Worm (Caenorhabditis elegans) whole organism, early embryonic: ENCODE data around the gene F25E5.16.

Source experiments
- F13C5.2 ChIP-seq: sonication (generic microtip); optimal IDR thresholded peaks from 2 replicates; lab custom pipeline; 2017; ENCODE audit warnings: mild to moderate bottlenecking, missing genetic modification characterization, inconsistent platforms, missing compliant biosample characterization
- aly-1 ChIP-seq: sonication (generic microtip); optimal IDR thresholded peaks from 2 replicates; lab custom pipeline; 2016; ENCODE audit warnings: missing genetic modification characterization, missing compliant biosample characterization
- ama-1 ChIP-seq: fragments of 150-350 bp; optimal IDR thresholded peaks from 2 replicates; lab custom pipeline; 2014
- ceh-13 ChIP-seq: fragments of 200-800 bp; sonication (Bioruptor generic); optimal IDR thresholded peaks from 2 replicates; lab custom pipeline; 2018; ENCODE audit warnings: mild to moderate bottlenecking, missing genetic modification characterization, missing compliant biosample characterization
- ceh-36 ChIP-seq: sonication (generic microtip); optimal IDR thresholded peaks from 2 replicates; lab custom pipeline; 2016; ENCODE audit warnings: missing genetic modification characterization, inconsistent platforms, missing compliant biosample characterization
- ets-7 ChIP-seq: sonication (generic microtip); optimal IDR thresholded peaks from 2 replicates; lab custom pipeline; 2016; ENCODE audit warnings: missing genotype, missing genetic modification characterization, missing compliant biosample characterization
- flt-1 ChIP-seq: fragments of 200-800 bp; sonication (Bioruptor generic); IDR thresholded peaks from 2 replicates; pipeline ENCODE4 v1.3.6; 2022; ENCODE audit warnings: missing genetic modification characterization, missing compliant biosample characterization
- hmbx-1 ChIP-seq: sonication (generic microtip); optimal IDR thresholded peaks from 2 replicates; lab custom pipeline; 2016; ENCODE audit warnings: mild to moderate bottlenecking, missing genetic modification characterization, missing compliant biosample characterization
- hmg-4 ChIP-seq: fragments of 200-800 bp; sonication (Bioruptor generic); optimal IDR thresholded peaks from 2 replicates; lab custom pipeline; 2018; ENCODE audit warnings: mild to moderate bottlenecking, missing genetic modification characterization, missing compliant biosample characterization
- hnd-1 ChIP-seq: sonication (generic microtip); optimal IDR thresholded peaks from 2 replicates; lab custom pipeline; 2016; ENCODE audit warnings: missing genetic modification characterization, missing compliant biosample characterization
- scrt-1 ChIP-seq: fragments of 200-800 bp; sonication (Bioruptor generic); IDR thresholded peaks from 2 replicates; pipeline ENCODE4 v1.3.6; 2022; ENCODE audit warnings: missing genetic modification characterization, missing compliant biosample characterization
- tbx-11 ChIP-seq: fragments of 200-800 bp; sonication (Bioruptor generic); IDR thresholded peaks from 2 replicates; pipeline ENCODE4 v1.3.6; 2022; ENCODE audit warnings: missing genetic modification characterization, missing compliant biosample characterization
- tra-4 ChIP-seq: sonication (generic microtip); optimal IDR thresholded peaks from 2 replicates; lab custom pipeline; 2017; ENCODE audit warnings: missing genetic modification characterization, missing compliant biosample characterization

The F25E5.16 gene

ce11 chrV:7485000-7485399 lies 46.9 kb downstream of the F25E5.16 start, which contains the start of gene srbc-8:
Gene srbc-8, minus strand, starts transcription at chrV:7485100.
- TF ChIP-seq ama-1 (lab: Kevin White, UChicago): no peak
- TF ChIP-seq ceh-13: no peak
- no peak for TF ChIP-seq scrt-1 (GFP tag; lab: Robert Waterston, UW)
- TF ChIP-seq tra-4 (tag; lab: Kevin White, UChicago): no peak
- no peak for TF ChIP-seq aly-1 (tag; lab: Kevin White, UChicago)
- no peak for TF ChIP-seq ceh-36 (tag; lab: Kevin White, UChicago)
- TF ChIP-seq hmg-4 (GFP tag; lab: Kevin White, UChicago): no peak
- no peak for TF ChIP-seq ets-7
- no peak for TF ChIP-seq hmbx-1 (tag; lab: Kevin White, UChicago)

- TF ChIP-seq hnd-1 (no peak), ceh-13 (no peak), F13C5.2 (tag; lab: Kevin White, UChicago) (no peak), tbx-11 (GFP tag; lab: Robert Waterston, UW) (no peak), ama-1 (lab: Kevin White, UChicago) (no peak), flt-1 (GFP tag; lab: Robert Waterston, UW) (no peak), tra-4 (tag; lab: Kevin White, UChicago) (no peak), ets-7 (no peak)
Observed at ce11 chrV:7487518-7487917, 49.4 kb downstream of the F25E5.16 start, which contains the start of gene srbc-7. Gene srbc-7, minus strand, starts transcription at chrV:7487618.
